Fruit fly (Drosophila melanogaster) whole organism, embryonic: ENCODE measurements around the gene Hs6st.
A peak's percentile ranks its signal among the peaks of the same experiment; 100 is the strongest.

Source experiments
- BEAF-32 ChIP-seq: fragments of 200-800 bp; sonication (Bioruptor generic); optimal IDR thresholded peaks from 3 replicates; lab custom pipeline; 2017; ENCODE audit warnings: missing biosample characterization, missing genetic modification characterization, mild to moderate bottlenecking, moderate library complexity, missing genetic modification reagents
- CG10267 ChIP-seq: fragments of 200-800 bp; sonication (Bioruptor generic); optimal IDR thresholded peaks from 2 replicates; lab custom pipeline; 2018; ENCODE audit warnings: missing biosample characterization, mild to moderate bottlenecking, missing genetic modification characterization, moderate library complexity
- CG10979 ChIP-seq: fragments of 200-800 bp; sonication (Bioruptor generic); optimal IDR thresholded peaks from 2 replicates; lab custom pipeline; 2018; ENCODE audit warnings: missing biosample characterization, mild to moderate bottlenecking, missing genetic modification characterization, moderate library complexity
- CG11504 ChIP-seq: fragments of 200-800 bp; sonication (Bioruptor generic); optimal IDR thresholded peaks from 3 replicates; lab custom pipeline; 2019; ENCODE audit warnings: missing biosample characterization, mild to moderate bottlenecking, missing genetic modification characterization, moderate library complexity
- CG11560 ChIP-seq: fragments of 200-800 bp; sonication (Bioruptor generic); IDR thresholded peaks from 3 replicates; pipeline ENCODE4 v1.3.6; 2022; ENCODE audit warnings: missing biosample characterization, missing genetic modification characterization
- CG12236 ChIP-seq: fragments of 200-800 bp; sonication (Bioruptor generic); optimal IDR thresholded peaks from 2 replicates; lab custom pipeline; 2016; ENCODE audit warnings: missing biosample characterization, missing genetic modification characterization
- CG1233 ChIP-seq: fragments of 200-800 bp; sonication (Bioruptor generic); optimal IDR thresholded peaks from 4 replicates; lab custom pipeline; 2018; ENCODE audit warnings: missing biosample characterization, mild to moderate bottlenecking, missing genetic modification characterization
- CG12769 ChIP-seq: fragments of 200-800 bp; sonication (Bioruptor generic); optimal IDR thresholded peaks from 2 replicates; lab custom pipeline; 2019; ENCODE audit warnings: missing biosample characterization, mild to moderate bottlenecking, missing genetic modification characterization, moderate library complexity
- CG13287 ChIP-seq: fragments of 200-800 bp; sonication (Bioruptor generic); IDR thresholded peaks from 2 replicates; pipeline ENCODE4 v1.3.6; 2022; ENCODE audit warnings: missing biosample characterization, missing genetic modification characterization; ENCODE audit not compliant: partially characterized antibody
- CG13424 ChIP-seq: fragments of 200-800 bp; sonication (Bioruptor generic); optimal IDR thresholded peaks from 2 replicates; lab custom pipeline; 2019; ENCODE audit warnings: missing biosample characterization, mild to moderate bottlenecking, missing genetic modification characterization, moderate library complexity
- CG1602 ChIP-seq: fragments of 200-800 bp; sonication (Bioruptor generic); optimal IDR thresholded peaks from 3 replicates; lab custom pipeline; 2016; ENCODE audit warnings: missing biosample characterization, missing genetic modification characterization
- CG16779 ChIP-seq: fragments of 200-800 bp; sonication (Bioruptor generic); IDR thresholded peaks from 2 replicates; pipeline ENCODE4 v1.3.6; 2022; ENCODE audit warnings: missing biosample characterization, missing genetic modification characterization
- CG17359 ChIP-seq: fragments of 200-800 bp; sonication (Bioruptor generic); optimal IDR thresholded peaks from 3 replicates; lab custom pipeline; 2018; ENCODE audit warnings: missing biosample characterization, mild to moderate bottlenecking, missing genetic modification characterization, moderate library complexity
- CG2116 ChIP-seq: fragments of 200-800 bp; sonication (Bioruptor generic); optimal IDR thresholded peaks from 3 replicates; lab custom pipeline; 2018; ENCODE audit warnings: missing biosample characterization, mild to moderate bottlenecking, missing genetic modification characterization
- CG30431 ChIP-seq: fragments of 200-800 bp; sonication (Bioruptor generic); optimal IDR thresholded peaks from 2 replicates; lab custom pipeline; 2017; ENCODE audit warnings: missing biosample characterization, missing genetic modification characterization
- CG3281 ChIP-seq: fragments of 200-800 bp; sonication (Bioruptor generic); optimal IDR thresholded peaks from 3 replicates; lab custom pipeline; 2017; ENCODE audit warnings: missing biosample characterization, mild to moderate bottlenecking, missing genetic modification characterization
- CG34224 ChIP-seq: fragments of 200-800 bp; sonication (Bioruptor generic); IDR thresholded peaks from 3 replicates; pipeline ENCODE4 v1.3.6; 2022; ENCODE audit warnings: missing biosample characterization, missing genetic modification characterization; ENCODE audit not compliant: partially characterized antibody
- CG42726 ChIP-seq: fragments of 200-800 bp; sonication (Bioruptor generic); IDR thresholded peaks from 2 replicates; pipeline ENCODE4 v1.3.6; 2022; ENCODE audit warnings: missing biosample characterization, missing genetic modification characterization; ENCODE audit not compliant: partially characterized antibody
- CG4360 ChIP-seq: fragments of 200-800 bp; sonication (Bioruptor generic); IDR thresholded peaks from 2 replicates; pipeline ENCODE4 v1.3.6; 2022; ENCODE audit warnings: missing biosample characterization, missing genetic modification characterization
- CG4617 ChIP-seq: fragments of 200-800 bp; sonication (Bioruptor generic); optimal IDR thresholded peaks from 3 replicates; lab custom pipeline; 2016; ENCODE audit warnings: missing biosample characterization, missing genetic modification characterization, borderline replicate concordance
- CG8281 ChIP-seq: fragments of 200-800 bp; sonication (Bioruptor generic); optimal IDR thresholded peaks from 2 replicates; lab custom pipeline; 2018; ENCODE audit warnings: missing biosample characterization, mild to moderate bottlenecking, missing genetic modification characterization, moderate library complexity
- CG8924 ChIP-seq: fragments of 200-800 bp; optimal IDR thresholded peaks from 3 replicates; lab custom pipeline; 2019; ENCODE audit warnings: missing biosample characterization, mild to moderate bottlenecking, missing genetic modification characterization, moderate library complexity
- CG8944 ChIP-seq: fragments of 200-800 bp; sonication (Bioruptor generic); optimal IDR thresholded peaks from 3 replicates; lab custom pipeline; 2016; ENCODE audit warnings: missing biosample characterization, missing genetic modification characterization
- D ChIP-seq, 2 experiments: fragments of 200-800 bp in 1 of 2; fragments of >200 bp in 1 of 2; sonication (Bioruptor generic) in 1 of 2; optimal IDR thresholded peaks; 2 replicates in 1 of 2; 3 replicates in 1 of 2; lab custom pipeline; 2017; ENCODE audit warnings: mild to moderate bottlenecking in 1 of 2, missing biosample characterization in 1 of 2, missing genetic modification characterization in 1 of 2, missing genetic modification reagents in 1 of 2
- Dek ChIP-seq: fragments of 200-800 bp; sonication (Bioruptor generic); optimal IDR thresholded peaks from 3 replicates; lab custom pipeline; 2019; ENCODE audit warnings: missing biosample characterization, mild to moderate bottlenecking, missing genetic modification characterization, moderate library complexity
- Elba2 ChIP-seq: fragments of 200-800 bp; sonication (Bioruptor generic); optimal IDR thresholded peaks from 3 replicates; lab custom pipeline; 2016; ENCODE audit warnings: missing biosample characterization, missing genetic modification characterization
- NFAT ChIP-seq: fragments of 200-800 bp; sonication (Bioruptor generic); IDR thresholded peaks from 2 replicates; pipeline ENCODE4 v1.3.6; 2022; ENCODE audit warnings: missing biosample characterization, missing genetic modification characterization
- Six4 ChIP-seq: fragments of 200-800 bp; sonication (Bioruptor generic); optimal IDR thresholded peaks from 2 replicates; lab custom pipeline; 2016; ENCODE audit warnings: missing biosample characterization, missing genetic modification characterization
- amos ChIP-seq: fragments of 200-800 bp; sonication (Bioruptor generic); IDR thresholded peaks from 2 replicates; pipeline ENCODE4 v1.3.6; 2022; ENCODE audit warnings: missing biosample characterization, missing genetic modification characterization; ENCODE audit not compliant: partially characterized antibody
- bbx ChIP-seq: fragments of 200-800 bp; sonication (Bioruptor generic); IDR thresholded peaks from 2 replicates; pipeline ENCODE4 v1.3.6; 2022; ENCODE audit warnings: missing biosample characterization, missing genetic modification characterization; ENCODE audit not compliant: partially characterized antibody
- br ChIP-seq: fragments of >200 bp; optimal IDR thresholded peaks from 2 replicates; lab custom pipeline; 2017
- cas ChIP-seq: fragments of 200-800 bp; sonication (Bioruptor generic); IDR thresholded peaks from 2 replicates; pipeline ENCODE4 v1.3.6; 2022; ENCODE audit warnings: missing biosample characterization, missing genetic modification characterization
- cato ChIP-seq: fragments of 200-800 bp; sonication (Bioruptor generic); optimal IDR thresholded peaks from 2 replicates; lab custom pipeline; 2016; ENCODE audit warnings: missing biosample characterization, missing genetic modification characterization, borderline replicate concordance
- ewg ChIP-seq: fragments of 200-800 bp; sonication (Bioruptor generic); optimal IDR thresholded peaks from 3 replicates; lab custom pipeline; 2017; ENCODE audit warnings: mild to moderate bottlenecking, missing biosample characterization, missing genetic modification reagents, missing genetic modification characterization
- fu2 ChIP-seq: fragments of 200-800 bp; sonication (Bioruptor generic); optimal IDR thresholded peaks from 2 replicates; lab custom pipeline; 2016; ENCODE audit warnings: missing biosample characterization, missing genetic modification characterization
- grau ChIP-seq: fragments of 200-800 bp; optimal IDR thresholded peaks from 3 replicates; lab custom pipeline; 2019; ENCODE audit warnings: missing biosample characterization, mild to moderate bottlenecking, missing genetic modification characterization, moderate library complexity
- gro ChIP-seq: fragments of 200-800 bp; sonication (Bioruptor generic); optimal IDR thresholded peaks from 2 replicates; lab custom pipeline; 2016; ENCODE audit warnings: missing biosample characterization, missing genetic modification characterization
- klu ChIP-seq: fragments of 200-800 bp; sonication (Bioruptor generic); IDR thresholded peaks from 2 replicates; pipeline ENCODE4 v1.3.6; 2022; ENCODE audit warnings: missing biosample characterization, missing genetic modification characterization
- mam ChIP-seq: fragments of 200-800 bp; sonication (Bioruptor generic); optimal IDR thresholded peaks from 3 replicates; lab custom pipeline; 2016; ENCODE audit warnings: missing biosample characterization, missing genetic modification characterization
- mld ChIP-seq: fragments of 200-800 bp; sonication (Bioruptor generic); IDR thresholded peaks from 3 replicates; pipeline ENCODE4 v1.3.6; 2022; ENCODE audit warnings: missing biosample characterization, missing genetic modification characterization; ENCODE audit not compliant: partially characterized antibody
- ro ChIP-seq: fragments of 200-800 bp; sonication (Bioruptor generic); IDR thresholded peaks from 2 replicates; pipeline ENCODE4 v1.3.6; 2022; ENCODE audit warnings: missing biosample characterization, missing genetic modification characterization
- slbo ChIP-seq: fragments of 200-800 bp; sonication (Bioruptor generic); IDR thresholded peaks from 2 replicates; pipeline ENCODE4 v1.3.6; 2022; ENCODE audit warnings: missing biosample characterization, missing genetic modification characterization
- tap ChIP-seq: fragments of 200-800 bp; optimal IDR thresholded peaks from 3 replicates; lab custom pipeline; 2019; ENCODE audit warnings: missing biosample characterization, mild to moderate bottlenecking, missing genetic modification characterization, moderate library complexity
- tgo ChIP-seq: fragments of 200-800 bp; sonication (Bioruptor generic); IDR thresholded peaks from 3 replicates; pipeline ENCODE4 v1.3.6; 2022; ENCODE audit warnings: missing biosample characterization, missing genetic modification characterization
- toy ChIP-seq: fragments of 200-800 bp; sonication (Bioruptor generic); IDR thresholded peaks from 2 replicates; pipeline ENCODE4 v1.3.6; 2022; ENCODE audit warnings: missing biosample characterization, missing genetic modification characterization
- unpg ChIP-seq: fragments of 200-800 bp; sonication (Bioruptor generic); optimal IDR thresholded peaks from 3 replicates; lab custom pipeline; 2018; ENCODE audit warnings: missing biosample characterization, mild to moderate bottlenecking, missing genetic modification characterization, moderate library complexity
- wek ChIP-seq: fragments of 200-800 bp; sonication (Bioruptor generic); optimal IDR thresholded peaks from 3 replicates; lab custom pipeline; 2018; ENCODE audit warnings: missing biosample characterization, mild to moderate bottlenecking, missing genetic modification characterization, moderate library complexity
- zen ChIP-seq: fragments of 200-800 bp; sonication (Bioruptor generic); optimal IDR thresholded peaks from 3 replicates; lab custom pipeline; 2018; ENCODE audit warnings: missing biosample characterization, mild to moderate bottlenecking, missing genetic modification characterization, moderate library complexity

Gene Hs6st

dm6 chr3R:20031043-20031763, 22.9 kb upstream of the Hs6st start, which contains the start of gene trem:
Gene trem (minus strand): TSS chr3R:20031309.
- peak; percentile 52 for TF ChIP-seq CG17359 (tag; lab: Kevin White, UChicago)
- peak; percentile 73 for TF ChIP-seq mam (GFP tag; lab: Kevin White, UChicago)
- TF ChIP-seq CG12769 (tag; lab: Kevin White, UChicago) = no peak
- TF ChIP-seq CG42726 = no peak
- TF ChIP-seq CG10267 (tag; lab: Kevin White, UChicago) = peak; percentile 48
- TF ChIP-seq CG4617 (GFP tag; lab: Kevin White, UChicago) = peak; percentile 21
- TF ChIP-seq zen (tag; lab: Kevin White, UChicago) = peak; percentile 76
- no peak for TF ChIP-seq amos (GFP tag; lab: Robert Waterston, UW)
- peak; percentile 50 for TF ChIP-seq CG30431 (GFP tag; lab: Kevin White, UChicago)
- TF ChIP-seq CG8924 (tag; lab: Kevin White, UChicago) = peak; percentile 79
- TF ChIP-seq CG13287 (GFP tag; lab: Robert Waterston, UW) = 0 out of 2 replicates have a peak, but pooled peaks have one; percentile 8
- peak; percentile 2 for TF ChIP-seq fu2 (GFP tag; lab: Kevin White, UChicago)
- peak; percentile 70 for TF ChIP-seq tgo
- peak; percentile 13 for TF ChIP-seq BEAF-32 (GFP tag; lab: Kevin White, UChicago)
- TF ChIP-seq cato (GFP tag; lab: Kevin White, UChicago) = peak; percentile 73
- no peak for TF ChIP-seq br (lab: Kevin White, UChicago)
- TF ChIP-seq CG11504 (tag; lab: Kevin White, UChicago) = peak; percentile 79
- TF ChIP-seq bbx (GFP tag; lab: Robert Waterston, UW) = no peak
- peak; percentile 31 for TF ChIP-seq CG8944 (GFP tag; lab: Kevin White, UChicago)
- TF ChIP-seq NFAT = peak; percentile 66
- peak; percentile 75 for TF ChIP-seq Dek (tag; lab: Kevin White, UChicago)
- TF ChIP-seq CG1233 = peak; percentile 83
- TF ChIP-seq gro (GFP tag; lab: Kevin White, UChicago) = no peak
- peak; percentile 61 for TF ChIP-seq unpg (GFP tag; lab: Kevin White, UChicago)
- TF ChIP-seq D (optimal IDR thresholded peaks at IDR 0.05; lab: Kevin White, UChicago) = no peak
- peak; percentile 61 for TF ChIP-seq D (GFP tag; optimal IDR thresholded peaks at IDR 0.05; lab: Kevin White, UChicago)
- TF ChIP-seq Six4 = peak; percentile 40
- peak; percentile 61; the same call in 2 of the 3 replicates for TF ChIP-seq CG11560 (tag; lab: Robert Waterston, UW)
- TF ChIP-seq CG4360 (GFP tag; lab: Robert Waterston, UW) = no peak
- TF ChIP-seq CG13424 = peak; percentile 80
- no peak for TF ChIP-seq wek (GFP tag; lab: Kevin White, UChicago)
- TF ChIP-seq tap = no peak
- TF ChIP-seq CG16779 (GFP tag; lab: Robert Waterston, UW) = 0 out of 2 replicates have a peak, but pooled peaks have one; percentile 35
- TF ChIP-seq klu (GFP tag; lab: Robert Waterston, UW) = peak; percentile 75
- TF ChIP-seq mld (GFP tag; lab: Robert Waterston, UW) = no peak
- peak; percentile 34 for TF ChIP-seq CG2116 (GFP tag; lab: Kevin White, UChicago)
- TF ChIP-seq CG12236 (GFP tag; lab: Kevin White, UChicago) = no peak
- TF ChIP-seq ewg = peak; percentile 52
- TF ChIP-seq slbo = peak; percentile 91
- TF ChIP-seq CG34224 (GFP tag; lab: Robert Waterston, UW) = no peak
- TF ChIP-seq CG8281 (tag; lab: Kevin White, UChicago) = no peak
- no peak for TF ChIP-seq ro (GFP tag; lab: Robert Waterston, UW)
- TF ChIP-seq CG3281 = peak; percentile 70
- no peak for TF ChIP-seq toy (GFP tag; lab: Robert Waterston, UW)
- no peak for TF ChIP-seq cas (GFP tag; lab: Robert Waterston, UW)
- peak; percentile 99 for TF ChIP-seq grau (tag; lab: Kevin White, UChicago)
- peak; percentile 63 for TF ChIP-seq CG10979 (tag; lab: Kevin White, UChicago)
- peak; percentile 79 for TF ChIP-seq CG1602 (GFP tag; lab: Kevin White, UChicago)
- no peak for TF ChIP-seq Elba2 (GFP tag; lab: Kevin White, UChicago)
